Worm (Caenorhabditis elegans) whole organism, L2 larva: ENCODE data around the gene T23F6.5.

ENCODE experiments used
- F13H6.1 ChIP-seq: sonication (generic microtip); optimal IDR thresholded peaks from 2 replicates; lab custom pipeline; 2016; ENCODE audit warnings: missing genetic modification characterization, missing compliant biosample characterization
- R02D3.7 ChIP-seq: fragments of 150-350 bp; optimal IDR thresholded peaks from 2 replicates; lab custom pipeline; 2014; ENCODE audit warnings: missing biosample characterization, missing genetic modification characterization
- ama-1 ChIP-seq: fragments of 150-350 bp; optimal IDR thresholded peaks from 2 replicates; lab custom pipeline; 2018; ENCODE audit warnings: inconsistent platforms
- blmp-1 ChIP-seq: sonication (generic microtip); optimal IDR thresholded peaks from 2 replicates; lab custom pipeline; 2017; ENCODE audit warnings: missing genetic modification characterization, mild to moderate bottlenecking, missing compliant biosample characterization, antibody characterized with exemption, moderate library complexity; ENCODE audit not compliant: insufficient read depth
- dmd-4 ChIP-seq: sonication (generic microtip); optimal IDR thresholded peaks from 2 replicates; lab custom pipeline; 2017; ENCODE audit warnings: missing biosample characterization, missing genetic modification characterization
- egl-27 ChIP-seq: sonication (generic microtip); optimal IDR thresholded peaks from 3 replicates; lab custom pipeline; 2017; ENCODE audit warnings: missing biosample characterization, missing genetic modification reagents, missing genetic modification characterization
- lin-13 ChIP-seq: fragments of 150-350 bp; optimal IDR thresholded peaks from 2 replicates; lab custom pipeline; 2014; ENCODE audit warnings: missing biosample characterization, missing genetic modification reagents, missing genetic modification characterization
- mbf-1 ChIP-seq: sonication (generic microtip); optimal IDR thresholded peaks from 2 replicates; lab custom pipeline; 2017; ENCODE audit warnings: missing biosample characterization, missing genetic modification characterization
- nhr-11 ChIP-seq: fragments of 150-350 bp; optimal IDR thresholded peaks from 2 replicates; lab custom pipeline; 2014; ENCODE audit warnings: missing biosample characterization, missing genetic modification characterization
- sma-3 ChIP-seq: sonication (generic microtip); optimal IDR thresholded peaks from 2 replicates; lab custom pipeline; 2016; ENCODE audit warnings: missing genetic modification reagents, missing genetic modification characterization, missing compliant biosample characterization
- unc-62 ChIP-seq: fragments of 150-350 bp; optimal IDR thresholded peaks from 2 replicates; lab custom pipeline; 2014; ENCODE audit warnings: missing biosample characterization, missing genetic modification reagents, missing genetic modification characterization
- ztf-11 ChIP-seq: sonication (generic microtip); optimal IDR thresholded peaks from 2 replicates; lab custom pipeline; 2017; ENCODE audit warnings: missing biosample characterization, missing genetic modification characterization

- no peak for TF ChIP-seq sma-3
- no peak for TF ChIP-seq R02D3.7 (tag; lab: Kevin White, UChicago)
- TF ChIP-seq ama-1 (lab: Kevin White, UChicago), result no peak
- no peak for TF ChIP-seq unc-62
- no peak for TF ChIP-seq lin-13
- TF ChIP-seq nhr-11 (tag; lab: Kevin White, UChicago), result no peak
- TF ChIP-seq F13H6.1 (tag; lab: Kevin White, UChicago), result no peak
- no peak for TF ChIP-seq blmp-1 (tag; lab: Kevin White, UChicago)
- no peak for TF ChIP-seq dmd-4 (tag; lab: Kevin White, UChicago)
- TF ChIP-seq mbf-1 (tag; lab: Kevin White, UChicago), result no peak
- no peak for TF ChIP-seq ztf-11 (tag; lab: Kevin White, UChicago)
- TF ChIP-seq egl-27 (tag; lab: Kevin White, UChicago), result no peak
These were observed 23.8 kb downstream of the T23F6.5 start, which contains the start of gene C27D8.1 for ce11 chrIV:12717531-12717930.
